Worm (Caenorhabditis elegans) whole organism, L1 larva: ENCODE data around the gene ncx-2.

Experiments used
- C04F5.9 ChIP-seq: sonication (generic microtip); optimal IDR thresholded peaks from 2 replicates; lab custom pipeline; 2016; ENCODE audit warnings: missing genetic modification characterization, missing compliant biosample characterization
- C34B4.2 ChIP-seq: sonication (generic microtip); optimal IDR thresholded peaks from 2 replicates; lab custom pipeline; 2017; ENCODE audit warnings: mild to moderate bottlenecking, missing genetic modification characterization, missing compliant biosample characterization
- F16B12.6 ChIP-seq: fragments of 150-350 bp; optimal IDR thresholded peaks from 2 replicates; lab custom pipeline; 2014; ENCODE audit warnings: missing biosample characterization, missing genetic modification characterization
- Y116A8C.19 ChIP-seq: sonication (generic microtip); optimal IDR thresholded peaks from 2 replicates; lab custom pipeline; 2016; ENCODE audit warnings: missing compliant biosample characterization, missing genetic modification characterization, borderline replicate concordance
- ceh-63 ChIP-seq: fragments of 200-800 bp; sonication (Bioruptor generic); optimal IDR thresholded peaks from 2 replicates; lab custom pipeline; 2018; ENCODE audit warnings: mild to moderate bottlenecking, missing genetic modification characterization, missing compliant biosample characterization
- ceh-8 ChIP-seq: fragments of 200-800 bp; sonication (Bioruptor generic); optimal IDR thresholded peaks from 2 replicates; lab custom pipeline; 2018; ENCODE audit warnings: mild to moderate bottlenecking, missing genetic modification characterization, moderate library complexity, missing compliant biosample characterization
- ceh-82 ChIP-seq, 3 experiments: fragments of 150-350 bp in 1 of 3; sonication (generic microtip) in 2 of 3; optimal IDR thresholded peaks; 2 replicates each; lab custom pipeline; 2014 to 2017; ENCODE audit warnings: missing biosample characterization in 3 of 3, missing genetic modification characterization in 3 of 3
- ceh-88 ChIP-seq: fragments of 200-800 bp; sonication (Bioruptor generic); IDR thresholded peaks from 2 replicates; pipeline ENCODE4 v1.3.6; 2022; ENCODE audit warnings: missing genetic modification characterization, missing compliant biosample characterization
- ceh-90 ChIP-seq: sonication (generic microtip); optimal IDR thresholded peaks from 2 replicates; lab custom pipeline; 2016; ENCODE audit warnings: missing genetic modification characterization, missing compliant biosample characterization
- dsc-1 ChIP-seq: sonication (generic microtip); optimal IDR thresholded peaks from 2 replicates; lab custom pipeline; 2016; ENCODE audit warnings: mild to moderate bottlenecking, missing genetic modification characterization, missing compliant biosample characterization
- efl-1 ChIP-seq, 4 experiments: fragments of 150-350 bp; optimal IDR thresholded peaks in 3 of 4; peaks in 1 of 4; 1 replicate in 1 of 4; 2 replicates in 3 of 4; lab custom pipeline; 2014; ENCODE audit warnings: missing biosample characterization in 2 of 4, missing genetic modification characterization in 2 of 4, missing genetic modification reagents in 2 of 4
- fkh-10 ChIP-seq: sonication (generic microtip); optimal IDR thresholded peaks from 2 replicates; lab custom pipeline; 2017; ENCODE audit warnings: missing biosample characterization, missing genetic modification reagents, missing genetic modification characterization
- fkh-4 ChIP-seq: sonication (generic microtip); optimal IDR thresholded peaks from 2 replicates; lab custom pipeline; 2016; ENCODE audit warnings: missing compliant biosample characterization, missing genetic modification characterization, borderline replicate concordance
- fos-1 ChIP-seq: fragments of 150-350 bp; optimal IDR thresholded peaks from 2 replicates; lab custom pipeline; 2014; ENCODE audit warnings: missing biosample characterization, missing genetic modification characterization
- hlh-17 ChIP-seq: fragments of 200-800 bp; sonication (Bioruptor generic); optimal IDR thresholded peaks from 2 replicates; lab custom pipeline; 2018; ENCODE audit warnings: missing genetic modification characterization, mild to moderate bottlenecking, missing compliant biosample characterization, moderate library complexity, borderline replicate concordance
- hpl-2 ChIP-seq: fragments of 150-350 bp; optimal IDR thresholded peaks from 2 replicates; lab custom pipeline; 2014; ENCODE audit warnings: missing biosample characterization, missing genetic modification reagents, missing genetic modification characterization
- irx-1 ChIP-seq: sonication (generic microtip); optimal IDR thresholded peaks from 2 replicates; lab custom pipeline; 2016; ENCODE audit warnings: missing genetic modification characterization, missing compliant biosample characterization
- lin-13 ChIP-seq: fragments of 150-350 bp; optimal IDR thresholded peaks from 2 replicates; lab custom pipeline; 2014; ENCODE audit warnings: missing biosample characterization, missing genetic modification reagents, missing genetic modification characterization
- lin-15B ChIP-seq: fragments of 150-350 bp; sonication (generic microtip); optimal IDR thresholded peaks from 3 replicates; lab custom pipeline; 2014; ENCODE audit warnings: missing biosample characterization, missing genetic modification characterization
- lin-39 ChIP-seq: fragments of 150-350 bp; optimal IDR thresholded peaks from 2 replicates; lab custom pipeline; 2014; ENCODE audit warnings: missing biosample characterization, missing genetic modification reagents, missing genetic modification characterization
- mef-2 ChIP-seq: fragments of 150-350 bp; optimal IDR thresholded peaks from 2 replicates; lab custom pipeline; 2014; ENCODE audit warnings: missing biosample characterization, missing genetic modification characterization
- nhr-12 ChIP-seq: sonication (generic microtip); optimal IDR thresholded peaks from 2 replicates; lab custom pipeline; 2017; ENCODE audit warnings: missing biosample characterization, missing genetic modification characterization
- nhr-20 ChIP-seq: sonication (generic microtip); optimal IDR thresholded peaks from 2 replicates; lab custom pipeline; 2016; ENCODE audit warnings: mild to moderate bottlenecking, missing genetic modification characterization, missing compliant biosample characterization
- nhr-85 ChIP-seq: sonication (generic microtip); peaks from one replicate; lab custom pipeline; 2016; ENCODE audit warnings: missing genetic modification characterization, inconsistent platforms, missing compliant biosample characterization
- nhr-90 ChIP-seq: sonication (generic microtip); optimal IDR thresholded peaks from 2 replicates; lab custom pipeline; 2016; ENCODE audit warnings: mild to moderate bottlenecking, missing genetic modification characterization, missing compliant biosample characterization; ENCODE audit not compliant: poor library complexity
- pag-3 ChIP-seq: sonication (generic microtip); optimal IDR thresholded peaks from 2 replicates; lab custom pipeline; 2017; ENCODE audit warnings: missing genetic modification characterization, mild to moderate bottlenecking, missing compliant biosample characterization, antibody characterized with exemption, borderline replicate concordance; ENCODE audit not compliant: insufficient read depth
- rnt-1 ChIP-seq: sonication (generic microtip); optimal IDR thresholded peaks from 2 replicates; lab custom pipeline; 2016; ENCODE audit warnings: mild to moderate bottlenecking, missing genetic modification characterization, moderate library complexity, missing compliant biosample characterization
- snu-23 ChIP-seq: sonication (generic microtip); optimal IDR thresholded peaks from 2 replicates; lab custom pipeline; 2016; ENCODE audit warnings: missing genetic modification characterization, missing compliant biosample characterization
- sox-4 ChIP-seq: sonication (generic microtip); optimal IDR thresholded peaks from 2 replicates; lab custom pipeline; 2016; ENCODE audit warnings: missing genetic modification characterization, missing compliant biosample characterization
- sptf-1 ChIP-seq: fragments of 150-350 bp; optimal IDR thresholded peaks from 2 replicates; lab custom pipeline; 2014; ENCODE audit warnings: missing biosample characterization, missing genetic modification characterization
- tbx-2 ChIP-seq: sonication (generic microtip); optimal IDR thresholded peaks from 2 replicates; lab custom pipeline; 2016; ENCODE audit warnings: missing genetic modification characterization, missing compliant biosample characterization
- unc-130 ChIP-seq: fragments of 150-350 bp; optimal IDR thresholded peaks from 2 replicates; lab custom pipeline; 2017; ENCODE audit warnings: missing biosample characterization, missing genetic modification characterization, inconsistent platforms
- unc-62 ChIP-seq: fragments of 150-350 bp; optimal IDR thresholded peaks from 2 replicates; lab custom pipeline; 2014; ENCODE audit warnings: missing biosample characterization, missing genetic modification reagents, missing genetic modification characterization
- unc-86 ChIP-seq: sonication (generic microtip); optimal IDR thresholded peaks from 2 replicates; lab custom pipeline; 2016; ENCODE audit warnings: missing genetic modification characterization, missing compliant biosample characterization
- xbp-1 ChIP-seq: sonication (generic microtip); optimal IDR thresholded peaks from 2 replicates; lab custom pipeline; 2016; ENCODE audit warnings: missing genetic modification characterization, missing compliant biosample characterization
- ztf-11 ChIP-seq, 2 experiments: sonication (generic microtip); optimal IDR thresholded peaks; 2 replicates each; lab custom pipeline; 2016 to 2017; ENCODE audit warnings: missing genetic modification characterization in 2 of 2, missing biosample characterization in 1 of 2, missing compliant biosample characterization in 1 of 2

Gene ncx-2

ce11 chrV:5274974-5275373, 28.5 kb upstream of the ncx-2 start (continued):
- TF ChIP-seq unc-62 (GFP tag; lab: Kevin White, UChicago) (no peak), C04F5.9 (no peak), rnt-1 (tag; lab: Kevin White, UChicago) (peak; percentile 74), efl-1 (optimal IDR thresholded peaks at IDR 0.05; lab: Kevin White, UChicago) (peak; percentile 73 to 78), efl-1 (GFP tag; optimal IDR thresholded peaks at IDR 0.05 in 1 of 2; lab: Kevin White, UChicago) (peak; percentile 81 to 98), fos-1 (tag; lab: Kevin White, UChicago) (no peak), hlh-17 (GFP tag; lab: Kevin White, UChicago) (no peak), lin-15B (peak; percentile 20), xbp-1 (tag; lab: Kevin White, UChicago) (peak; percentile 33), fkh-10 (GFP tag; lab: Kevin White, UChicago) (no peak), fkh-4 (tag; lab: Kevin White, UChicago) (no peak), ztf-11 (tag; optimal IDR thresholded peaks at IDR 0.05; lab: Kevin White, UChicago) (no peak), F16B12.6 (no peak), sptf-1 (tag; lab: Kevin White, UChicago) (no peak)

ce11 chrV:5275426-5276007, 28.0 kb upstream of the ncx-2 start:
- TF ChIP-seq ceh-88 (GFP tag; lab: Robert Waterston, UW) (no peak), hpl-2 (GFP tag; lab: Kevin White, UChicago) (no peak), ceh-82 (tag; optimal IDR thresholded peaks at IDR 0.05; lab: Kevin White, UChicago) (no peak), C04F5.9 (no peak), efl-1 (optimal IDR thresholded peaks at IDR 0.05; lab: Kevin White, UChicago) (no peak), efl-1 (GFP tag; optimal IDR thresholded peaks at IDR 0.05 in 1 of 2; lab: Kevin White, UChicago) (peak in 1 of 2 experiments; percentile 39), nhr-85 (tag; lab: Kevin White, UChicago) (peak; percentile 69), tbx-2 (no peak), mef-2 (tag; lab: Kevin White, UChicago) (no peak), lin-13 (GFP tag; lab: Kevin White, UChicago) (no peak), xbp-1 (tag; lab: Kevin White, UChicago) (no peak), sox-4 (tag; lab: Kevin White, UChicago) (no peak), Y116A8C.19 (no peak), unc-130 (tag; lab: Kevin White, UChicago) (no peak), lin-39 (no peak), nhr-90 (tag; lab: Kevin White, UChicago) (peak; percentile 14), C34B4.2 (tag; lab: Kevin White, UChicago) (no peak), irx-1 (tag; lab: Kevin White, UChicago) (no peak), snu-23 (GFP tag; lab: Kevin White, UChicago) (no peak), unc-86 (tag; lab: Kevin White, UChicago) (no peak), fkh-4 (tag; lab: Kevin White, UChicago) (no peak), dsc-1 (tag; lab: Kevin White, UChicago) (no peak), nhr-20 (tag; lab: Kevin White, UChicago) (no peak)
- TF ChIP-seq, all 84 proteins: peak for 3

ce11 chrV:5278001-5278400, 25.5 kb upstream of the ncx-2 start, which contains the start of gene B0238.9:
Gene B0238.9 (minus strand): TSS chrV:5278101.
- no peak for TF ChIP-seq nhr-12 (tag; lab: Kevin White, UChicago)
- no peak for TF ChIP-seq pag-3 (tag; lab: Kevin White, UChicago)
- TF ChIP-seq ceh-90: no peak

ce11 chrV:5284270-5284980, 19.1 kb upstream of the ncx-2 start:
- TF ChIP-seq ceh-8 (GFP tag; lab: Kevin White, UChicago): peak; percentile 35
- TF ChIP-seq ceh-63 (GFP tag; lab: Kevin White, UChicago): peak; percentile 46
